Fruit fly (Drosophila melanogaster) whole organism, embryonic: ENCODE measurements around the gene faf.

ENCODE experiments used
- CG11398 ChIP-seq: fragments of 200-800 bp; sonication (Bioruptor generic); optimal IDR thresholded peaks from 2 replicates; lab custom pipeline; 2016; ENCODE audit warnings: missing biosample characterization, missing genetic modification characterization
- CG4328 ChIP-seq: fragments of 200-800 bp; sonication (Bioruptor generic); optimal IDR thresholded peaks from 3 replicates; lab custom pipeline; 2017; ENCODE audit warnings: missing biosample characterization, missing genetic modification reagents, missing genetic modification characterization
- CG8290 ChIP-seq, 3 experiments: fragments of 200-800 bp; sonication (Bioruptor generic); optimal IDR thresholded peaks; 2 replicates each; lab custom pipeline; 2016 to 2019; ENCODE audit warnings: missing biosample characterization in 3 of 3, missing genetic modification characterization in 3 of 3, mild to moderate bottlenecking in 2 of 3, moderate library complexity in 1 of 3
- Ets65A ChIP-seq: fragments of 200-800 bp; sonication (Bioruptor generic); peaks from one replicate; lab custom pipeline; 2016; ENCODE audit warnings: missing biosample characterization, missing genetic modification characterization
- Med ChIP-seq: fragments of 200-800 bp; sonication (Bioruptor generic); peaks from one replicate; lab custom pipeline; 2016; ENCODE audit warnings: missing biosample characterization, missing genetic modification characterization, mild to moderate bottlenecking, inconsistent platforms, moderate library complexity
- abd-A ChIP-seq: fragments of 200-800 bp; sonication (Bioruptor generic); optimal IDR thresholded peaks from 3 replicates; lab custom pipeline; 2019; ENCODE audit warnings: missing biosample characterization, mild to moderate bottlenecking, missing genetic modification characterization, moderate library complexity
- crol ChIP-seq: fragments of 200-800 bp; sonication (Bioruptor generic); IDR thresholded peaks from 2 replicates; pipeline ENCODE4 v1.3.6; 2022; ENCODE audit warnings: missing biosample characterization, missing genetic modification characterization
- lilli ChIP-seq: fragments of 200-800 bp; sonication (Bioruptor generic); optimal IDR thresholded peaks from 3 replicates; lab custom pipeline; 2016; ENCODE audit warnings: missing biosample characterization, missing genetic modification characterization
- scrt ChIP-seq: fragments of 200-800 bp; sonication (Bioruptor generic); optimal IDR thresholded peaks from 2 replicates; lab custom pipeline; 2018; ENCODE audit warnings: missing biosample characterization, mild to moderate bottlenecking, missing genetic modification characterization, moderate library complexity

The faf gene

dm6 chr3R:31826422-31826821 is 49.6 kb downstream of the faf start:
- TF ChIP-seq CG11398 (GFP tag; lab: Kevin White, UChicago) (no peak), abd-A (tag; lab: Kevin White, UChicago) (peak; percentile 93), CG4328 (GFP tag; lab: Kevin White, UChicago) (no peak), scrt (peak; percentile 4), Ets65A (GFP tag; lab: Kevin White, UChicago) (peak; percentile 88), crol (GFP tag; lab: Robert Waterston, UW) (peak; percentile 50), lilli (no peak), CG8290 (GFP tag; optimal IDR thresholded peaks at IDR 0.05; lab: Kevin White, UChicago) (no peak), CG8290 (tag; optimal IDR thresholded peaks at IDR 0.05; lab: Kevin White, UChicago) (no peak), Med (GFP tag; lab: Kevin White, UChicago) (peak; percentile 78)
- TF ChIP-seq, all 482 proteins: peak for 5
